1 fruit fly cellular context compared by ENCODE assay signal in genomic region chr3L:395192-395591, dm6.
TF ChIP-seq lines count a peak whose summit lies in the region.

No protein-coding gene starts in this region.

TF ChIP-seq in whole organism, embryonic, 481 proteins besides CTCF, POLR2A, EP300 and RAD21 (continued from another document):
- no peak for TF ChIP-seq E2f1 (GFP tag; IDR thresholded peaks at IDR 0.05; lab: Robert Waterston, UW)
- TF ChIP-seq gem (tag; optimal IDR thresholded peaks at IDR 0.05; lab: Kevin White, UChicago): peak; percentile 62
- TF ChIP-seq CG10267 (tag; optimal IDR thresholded peaks at IDR 0.05; lab: Kevin White, UChicago): peak; percentile 11
- TF ChIP-seq CG18262 (tag; optimal IDR thresholded peaks at IDR 0.05; lab: Kevin White, UChicago): peak; percentile 40
- peak; percentile 16 for TF ChIP-seq CG14710 (tag; optimal IDR thresholded peaks at IDR 0.05; lab: Kevin White, UChicago)
- TF ChIP-seq corto (GFP tag; optimal IDR thresholded peaks at IDR 0.05; lab: Kevin White, UChicago): no peak
- peak; percentile 11 for TF ChIP-seq CG8924 (tag; optimal IDR thresholded peaks at IDR 0.05; lab: Kevin White, UChicago)
- no peak for TF ChIP-seq Sin3A (optimal IDR thresholded peaks at IDR 0.05; lab: Kevin White, UChicago)
- peak; percentile 24 for TF ChIP-seq kni (GFP tag; optimal IDR thresholded peaks at IDR 0.05; lab: Kevin White, UChicago)
- TF ChIP-seq unpg (GFP tag; optimal IDR thresholded peaks at IDR 0.05; lab: Kevin White, UChicago): peak; percentile 45
- TF ChIP-seq zf30C (GFP tag; optimal IDR thresholded peaks at IDR 0.05; lab: Kevin White, UChicago): peak; percentile 13
- TF ChIP-seq caup (GFP tag; optimal IDR thresholded peaks at IDR 0.05; lab: Kevin White, UChicago; ENCODE audit: severe bottlenecking): no peak
- TF ChIP-seq TFAM (GFP tag; optimal IDR thresholded peaks at IDR 0.05; lab: Kevin White, UChicago): no peak
- TF ChIP-seq CG8388 (GFP tag; optimal IDR thresholded peaks at IDR 0.05; lab: Kevin White, UChicago): peak; percentile 5
- TF ChIP-seq ham (GFP tag; IDR thresholded peaks at IDR 0.05; lab: Robert Waterston, UW): no peak
- peak; percentile 8 for TF ChIP-seq CG18599 (GFP tag; optimal IDR thresholded peaks at IDR 0.05; lab: Kevin White, UChicago)
- TF ChIP-seq Med (GFP tag; lab: Kevin White, UChicago): peak; percentile 36
- 0 out of 2 replicates have a peak, but pooled peaks have one; percentile 35 for TF ChIP-seq CG17328 (GFP tag; IDR thresholded peaks at IDR 0.05; lab: Robert Waterston, UW)
- TF ChIP-seq Meics (GFP tag; optimal IDR thresholded peaks at IDR 0.05; lab: Kevin White, UChicago): peak; percentile 7
- TF ChIP-seq Fer3 (tag; optimal IDR thresholded peaks at IDR 0.05; lab: Kevin White, UChicago): peak; percentile 19
- peak; percentile 28; the same call in 1 of the 3 replicates for TF ChIP-seq row (GFP tag; IDR thresholded peaks at IDR 0.05; lab: Robert Waterston, UW)
- 0 out of 2 replicates have a peak, but pooled peaks have one; percentile 13 for TF ChIP-seq lmd (GFP tag; IDR thresholded peaks at IDR 0.05; lab: Robert Waterston, UW)
- TF ChIP-seq CG7839 (tag; optimal IDR thresholded peaks at IDR 0.05; lab: Kevin White, UChicago): peak; percentile 44
- peak; percentile 16 for TF ChIP-seq CG17359 (tag; optimal IDR thresholded peaks at IDR 0.05; lab: Kevin White, UChicago)
- peak; percentile 30 for TF ChIP-seq CoRest (tag; optimal IDR thresholded peaks at IDR 0.05; lab: Kevin White, UChicago)
- TF ChIP-seq CG12659 (GFP tag; optimal IDR thresholded peaks at IDR 0.05; lab: Kevin White, UChicago): peak; percentile 5
- TF ChIP-seq CG7745 (tag; optimal IDR thresholded peaks at IDR 0.05; lab: Kevin White, UChicago): no peak
- no peak for TF ChIP-seq sob (GFP tag; IDR thresholded peaks at IDR 0.05; lab: Robert Waterston, UW)
- no peak for TF ChIP-seq Ssrp (tag; optimal IDR thresholded peaks at IDR 0.05; lab: Kevin White, UChicago)
- peak; percentile 25 for TF ChIP-seq CG12391 (tag; optimal IDR thresholded peaks at IDR 0.05; lab: Kevin White, UChicago)
- TF ChIP-seq Hr51 (GFP tag; optimal IDR thresholded peaks at IDR 0.05; lab: Kevin White, UChicago): peak in 1 of 2 experiments; percentile 20
- TF ChIP-seq Ptx1 (GFP tag; IDR thresholded peaks at IDR 0.05; lab: Robert Waterston, UW): peak; percentile 27; the same call in 1 of the 2 replicates
- peak; percentile 44 for TF ChIP-seq phol (tag; optimal IDR thresholded peaks at IDR 0.05; lab: Kevin White, UChicago)
- TF ChIP-seq CG5953 (GFP tag; IDR thresholded peaks at IDR 0.05; lab: Robert Waterston, UW): no peak
- TF ChIP-seq CG6683 (GFP tag; optimal IDR thresholded peaks at IDR 0.05; lab: Kevin White, UChicago): no peak
- TF ChIP-seq CG4617 (GFP tag; optimal IDR thresholded peaks at IDR 0.05; lab: Kevin White, UChicago; ENCODE audit: borderline replicate concordance): no peak
- no peak for TF ChIP-seq CG9609 (GFP tag; optimal IDR thresholded peaks at IDR 0.05; lab: Kevin White, UChicago)
- TF ChIP-seq trem (tag; optimal IDR thresholded peaks at IDR 0.05; lab: Kevin White, UChicago): peak; percentile 6
- peak; percentile 29 for TF ChIP-seq CG9817 (tag; optimal IDR thresholded peaks at IDR 0.05; lab: Kevin White, UChicago)
- TF ChIP-seq nmo (GFP tag; optimal IDR thresholded peaks at IDR 0.05; lab: Kevin White, UChicago): peak; percentile 32
- TF ChIP-seq CG2120 (GFP tag; optimal IDR thresholded peaks at IDR 0.05; lab: Kevin White, UChicago): peak; percentile 12
- TF ChIP-seq Blimp-1 (GFP tag; optimal IDR thresholded peaks at IDR 0.05; lab: Kevin White, UChicago): peak; percentile 16
